Fruit fly (Drosophila melanogaster) whole organism, embryonic: ENCODE results near the gene CG14342.

Experiments used
- Aef1 ChIP-seq: fragments of 200-800 bp; sonication (Bioruptor generic); IDR thresholded peaks from 3 replicates; pipeline ENCODE4 v1.3.6; 2022; ENCODE audit warnings: missing biosample characterization, missing genetic modification characterization
- Blimp-1 ChIP-seq: fragments of 200-800 bp; sonication (Bioruptor generic); optimal IDR thresholded peaks from 3 replicates; lab custom pipeline; 2018; ENCODE audit warnings: missing biosample characterization, missing genetic modification characterization, mild to moderate bottlenecking, moderate library complexity, missing genetic modification reagents
- CG10267 ChIP-seq: fragments of 200-800 bp; sonication (Bioruptor generic); optimal IDR thresholded peaks from 2 replicates; lab custom pipeline; 2018; ENCODE audit warnings: missing biosample characterization, mild to moderate bottlenecking, missing genetic modification characterization, moderate library complexity
- CG10959 ChIP-seq: fragments of 200-800 bp; sonication (Bioruptor generic); IDR thresholded peaks from 2 replicates; pipeline ENCODE4 v1.3.6; 2022; ENCODE audit warnings: missing biosample characterization, missing genetic modification characterization
- CG10979 ChIP-seq: fragments of 200-800 bp; sonication (Bioruptor generic); optimal IDR thresholded peaks from 2 replicates; lab custom pipeline; 2018; ENCODE audit warnings: missing biosample characterization, mild to moderate bottlenecking, missing genetic modification characterization, moderate library complexity
- CG11093 ChIP-seq: fragments of 200-800 bp; sonication (Bioruptor generic); IDR thresholded peaks from 3 replicates; pipeline ENCODE4 v1.3.6; 2022; ENCODE audit warnings: missing biosample characterization, missing genetic modification characterization
- CG11398 ChIP-seq: fragments of 200-800 bp; sonication (Bioruptor generic); optimal IDR thresholded peaks from 2 replicates; lab custom pipeline; 2016; ENCODE audit warnings: missing biosample characterization, missing genetic modification characterization
- CG11504 ChIP-seq: fragments of 200-800 bp; sonication (Bioruptor generic); optimal IDR thresholded peaks from 3 replicates; lab custom pipeline; 2019; ENCODE audit warnings: missing biosample characterization, mild to moderate bottlenecking, missing genetic modification characterization, moderate library complexity
- CG13424 ChIP-seq: fragments of 200-800 bp; sonication (Bioruptor generic); optimal IDR thresholded peaks from 2 replicates; lab custom pipeline; 2019; ENCODE audit warnings: missing biosample characterization, mild to moderate bottlenecking, missing genetic modification characterization, moderate library complexity
- CG1602 ChIP-seq: fragments of 200-800 bp; sonication (Bioruptor generic); optimal IDR thresholded peaks from 3 replicates; lab custom pipeline; 2016; ENCODE audit warnings: missing biosample characterization, missing genetic modification characterization
- CG16815 ChIP-seq: fragments of 200-800 bp; sonication (Bioruptor generic); optimal IDR thresholded peaks from 3 replicates; lab custom pipeline; 2017; ENCODE audit warnings: missing biosample characterization, mild to moderate bottlenecking, missing genetic modification characterization
- CG17359 ChIP-seq: fragments of 200-800 bp; sonication (Bioruptor generic); optimal IDR thresholded peaks from 3 replicates; lab custom pipeline; 2018; ENCODE audit warnings: missing biosample characterization, mild to moderate bottlenecking, missing genetic modification characterization, moderate library complexity
- CG1832 ChIP-seq: fragments of 200-800 bp; sonication (Bioruptor generic); optimal IDR thresholded peaks from 2 replicates; lab custom pipeline; 2017; ENCODE audit warnings: missing biosample characterization, mild to moderate bottlenecking, missing genetic modification characterization, inconsistent platforms
- CG18599 ChIP-seq: fragments of 200-800 bp; sonication (Bioruptor generic); optimal IDR thresholded peaks from 3 replicates; lab custom pipeline; 2017; ENCODE audit warnings: missing biosample characterization, missing genetic modification characterization, mild to moderate bottlenecking, moderate library complexity, missing genetic modification reagents
- CG30431 ChIP-seq: fragments of 200-800 bp; sonication (Bioruptor generic); optimal IDR thresholded peaks from 2 replicates; lab custom pipeline; 2017; ENCODE audit warnings: missing biosample characterization, missing genetic modification characterization
- CG7839 ChIP-seq: fragments of 200-800 bp; sonication (Bioruptor generic); optimal IDR thresholded peaks from 3 replicates; lab custom pipeline; 2018; ENCODE audit warnings: missing biosample characterization, mild to moderate bottlenecking, missing genetic modification characterization, moderate library complexity
- Fer1 ChIP-seq: fragments of 200-800 bp; sonication (Bioruptor generic); optimal IDR thresholded peaks from 2 replicates; lab custom pipeline; 2017; ENCODE audit warnings: missing biosample characterization, mild to moderate bottlenecking, missing genetic modification characterization
- H2.0 ChIP-seq: fragments of 200-800 bp; sonication (Bioruptor generic); IDR thresholded peaks from 2 replicates; pipeline ENCODE4 v1.3.6; 2022; ENCODE audit warnings: missing biosample characterization, missing genetic modification characterization
- HLHmδ ChIP-seq: fragments of 200-800 bp; sonication (Bioruptor generic); optimal IDR thresholded peaks from 2 replicates; lab custom pipeline; 2018; ENCODE audit warnings: missing biosample characterization, mild to moderate bottlenecking, missing genetic modification characterization, moderate library complexity
- Hmx ChIP-seq: fragments of 200-800 bp; sonication (Bioruptor generic); optimal IDR thresholded peaks from 2 replicates; lab custom pipeline; 2016; ENCODE audit warnings: missing biosample characterization, missing genetic modification characterization
- Med ChIP-seq: fragments of 200-800 bp; sonication (Bioruptor generic); peaks from one replicate; lab custom pipeline; 2016; ENCODE audit warnings: missing biosample characterization, missing genetic modification characterization, mild to moderate bottlenecking, inconsistent platforms, moderate library complexity
- Nf-YC ChIP-seq: fragments of 200-800 bp; optimal IDR thresholded peaks from 3 replicates; lab custom pipeline; 2019; ENCODE audit warnings: missing biosample characterization, mild to moderate bottlenecking, missing genetic modification characterization, moderate library complexity
- PHDP ChIP-seq: fragments of 200-800 bp; sonication (Bioruptor generic); optimal IDR thresholded peaks from 3 replicates; lab custom pipeline; 2018; ENCODE audit warnings: missing biosample characterization, mild to moderate bottlenecking, missing genetic modification characterization, moderate library complexity
- Rfx ChIP-seq: fragments of 200-800 bp; sonication (Bioruptor generic); IDR thresholded peaks from 2 replicates; pipeline ENCODE4 v1.3.6; 2022; ENCODE audit warnings: missing biosample characterization, missing genetic modification characterization
- Sox102F ChIP-seq: fragments of 200-800 bp; sonication (Bioruptor generic); optimal IDR thresholded peaks from 2 replicates; lab custom pipeline; 2018; ENCODE audit warnings: missing biosample characterization, mild to moderate bottlenecking, missing genetic modification characterization, moderate library complexity
- Vsx1 ChIP-seq: fragments of 200-800 bp; sonication (Bioruptor generic); optimal IDR thresholded peaks from 2 replicates; lab custom pipeline; 2017; ENCODE audit warnings: missing biosample characterization, mild to moderate bottlenecking, missing genetic modification characterization, missing genetic modification reagents
- al ChIP-seq: fragments of 200-800 bp; sonication (Bioruptor generic); IDR thresholded peaks from 2 replicates; pipeline ENCODE4 v1.3.6; 2022; ENCODE audit warnings: missing biosample characterization, missing genetic modification characterization
- amos ChIP-seq: fragments of 200-800 bp; sonication (Bioruptor generic); IDR thresholded peaks from 2 replicates; pipeline ENCODE4 v1.3.6; 2022; ENCODE audit warnings: missing biosample characterization, missing genetic modification characterization; ENCODE audit not compliant: partially characterized antibody
- ci ChIP-seq: fragments of 200-800 bp; sonication (Bioruptor generic); IDR thresholded peaks from 3 replicates; pipeline ENCODE4 v1.3.6; 2022; ENCODE audit warnings: missing biosample characterization, missing genetic modification characterization
- fu2 ChIP-seq: fragments of 200-800 bp; sonication (Bioruptor generic); optimal IDR thresholded peaks from 2 replicates; lab custom pipeline; 2016; ENCODE audit warnings: missing biosample characterization, missing genetic modification characterization
- gem ChIP-seq: fragments of 200-800 bp; sonication (Bioruptor generic); optimal IDR thresholded peaks from 2 replicates; lab custom pipeline; 2019; ENCODE audit warnings: missing biosample characterization, mild to moderate bottlenecking, missing genetic modification characterization, moderate library complexity
- ken ChIP-seq: fragments of 200-800 bp; sonication (Bioruptor generic); IDR thresholded peaks from 3 replicates; pipeline ENCODE4 v1.3.6; 2022; ENCODE audit warnings: missing biosample characterization, missing genetic modification characterization
- lab ChIP-seq: fragments of 200-800 bp; sonication (Bioruptor generic); optimal IDR thresholded peaks from 3 replicates; lab custom pipeline; 2017; ENCODE audit warnings: missing biosample characterization, missing genetic modification characterization, mild to moderate bottlenecking, moderate library complexity, missing genetic modification reagents
- lmd ChIP-seq: fragments of 200-800 bp; sonication (Bioruptor generic); IDR thresholded peaks from 2 replicates; pipeline ENCODE4 v1.3.6; 2022; ENCODE audit warnings: missing biosample characterization, missing genetic modification characterization
- nmo ChIP-seq: fragments of 200-800 bp; sonication (Bioruptor generic); optimal IDR thresholded peaks from 2 replicates; lab custom pipeline; 2018; ENCODE audit warnings: missing biosample characterization, mild to moderate bottlenecking, missing genetic modification characterization, moderate library complexity
- otp ChIP-seq: fragments of 200-800 bp; sonication (Bioruptor generic); IDR thresholded peaks from 3 replicates; pipeline ENCODE4, ENCODE4 v1.3.6; 2022; ENCODE audit warnings: missing biosample characterization, missing genetic modification characterization
- pnt ChIP-seq: fragments of 200-800 bp; sonication (Bioruptor generic); optimal IDR thresholded peaks from 3 replicates; lab custom pipeline; 2016; ENCODE audit warnings: missing biosample characterization, missing genetic modification characterization
- pum ChIP-seq: fragments of 200-800 bp; sonication (Bioruptor generic); optimal IDR thresholded peaks from 2 replicates; lab custom pipeline; 2016; ENCODE audit warnings: missing biosample characterization, missing genetic modification characterization
- ranshi ChIP-seq: fragments of 200-800 bp; sonication (Bioruptor generic); IDR thresholded peaks from 2 replicates; pipeline ENCODE4 v1.3.6; 2022; ENCODE audit warnings: missing biosample characterization, missing genetic modification characterization
- row ChIP-seq: fragments of 200-800 bp; sonication (Bioruptor generic); IDR thresholded peaks from 3 replicates; pipeline ENCODE4 v1.3.6; 2022; ENCODE audit warnings: missing biosample characterization, missing genetic modification characterization
- ssp ChIP-seq: fragments of 200-800 bp; sonication (Bioruptor generic); IDR thresholded peaks from 2 replicates; pipeline ENCODE4 v1.3.6; 2022; ENCODE audit warnings: missing biosample characterization, missing genetic modification characterization
- wor ChIP-seq: fragments of 200-800 bp; sonication (Bioruptor generic); IDR thresholded peaks from 2 replicates; pipeline ENCODE4 v1.3.6; 2022; ENCODE audit warnings: missing biosample characterization, missing genetic modification characterization
- yki ChIP-seq: fragments of >200 bp; optimal IDR thresholded peaks from 3 replicates; lab custom pipeline; 2018
- zfh2 ChIP-seq: fragments of 200-800 bp; sonication (Bioruptor generic); optimal IDR thresholded peaks from 2 replicates; lab custom pipeline; 2016; ENCODE audit warnings: missing biosample characterization, missing genetic modification characterization

CG14342 gene

DNA sequence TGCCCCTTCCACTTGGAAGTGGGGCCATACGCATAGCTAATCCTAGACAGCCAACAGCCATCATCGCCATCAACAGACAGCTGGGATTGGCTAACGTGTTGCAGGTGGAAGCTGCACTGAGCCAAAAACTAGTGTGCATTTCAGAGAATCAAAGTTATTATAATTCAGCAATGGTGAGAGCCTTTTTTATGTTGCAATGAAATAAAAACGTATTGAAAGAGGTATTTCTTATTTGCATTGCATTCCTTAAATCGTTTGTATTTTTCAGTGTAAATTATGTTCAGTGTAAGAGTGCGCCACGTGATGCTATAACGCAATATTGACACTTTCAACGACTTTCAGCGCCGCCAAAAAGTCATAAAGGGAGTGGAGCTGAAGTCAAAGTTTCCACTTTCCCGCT is 9.6 kb downstream of the CG14342 start (continued):
- TF ChIP-seq amos (GFP tag; lab: Robert Waterston, UW) (no peak), CG13424 (tag; lab: Kevin White, UChicago) (peak; percentile 24), CG17359 (tag; lab: Kevin White, UChicago) (peak; percentile 38), row (GFP tag; lab: Robert Waterston, UW) (peak; percentile 35; the same call in 1 of the 3 replicates), pum (GFP tag; lab: Kevin White, UChicago) (no peak), CG7839 (tag; lab: Kevin White, UChicago) (peak; percentile 30), CG11093 (GFP tag; lab: Robert Waterston, UW) (no peak), CG11504 (tag; lab: Kevin White, UChicago) (peak; percentile 55), al (GFP tag; lab: Robert Waterston, UW) (no peak), HLHmδ (GFP tag; lab: Kevin White, UChicago) (no peak), zfh2 (GFP tag; lab: Kevin White, UChicago) (no peak), lab (peak; percentile 2), CG1602 (GFP tag; lab: Kevin White, UChicago) (no peak), Hmx (no peak), yki (lab: Kevin White, UChicago) (no peak), CG10267 (tag; lab: Kevin White, UChicago) (no peak), CG10979 (tag; lab: Kevin White, UChicago) (peak; percentile 26), ranshi (GFP tag; lab: Robert Waterston, UW) (0 out of 2 replicates have a peak, but pooled peaks have one; percentile 10), Blimp-1 (GFP tag; lab: Kevin White, UChicago) (peak; percentile 30), ci (GFP tag; lab: Robert Waterston, UW) (0 out of 3 replicates have a peak, but pooled peaks have one; percentile 45), Med (GFP tag; lab: Kevin White, UChicago) (peak; percentile 70), H2.0 (GFP tag; lab: Robert Waterston, UW) (0 out of 2 replicates have a peak, but pooled peaks have one; percentile 17), Nf-YC (tag; lab: Kevin White, UChicago) (peak; percentile 15), Fer1 (peak; percentile 41), CG10959 (no peak), wor (GFP tag; lab: Robert Waterston, UW) (no peak), Sox102F (GFP tag; lab: Kevin White, UChicago) (peak; percentile 52), Vsx1 (GFP tag; lab: Kevin White, UChicago) (no peak), gem (tag; lab: Kevin White, UChicago) (peak; percentile 48), ssp (no peak), lmd (GFP tag; lab: Robert Waterston, UW) (no peak), CG1832 (no peak), fu2 (no peak), pnt (GFP tag; lab: Kevin White, UChicago) (no peak), Aef1 (GFP tag; lab: Robert Waterston, UW) (no peak), CG11398 (GFP tag; lab: Kevin White, UChicago) (no peak), ken (GFP tag; lab: Robert Waterston, UW) (peak; percentile 30; the same call in 1 of the 3 replicates), nmo (GFP tag; lab: Kevin White, UChicago) (no peak), Rfx (GFP tag; lab: Robert Waterston, UW) (no peak), CG16815 (GFP tag; lab: Kevin White, UChicago) (no peak), CG18599 (GFP tag; lab: Kevin White, UChicago) (peak; percentile 33), CG30431 (no peak), otp (GFP tag; lab: Robert Waterston, UW) (no peak), PHDP (tag; lab: Kevin White, UChicago) (peak; percentile 19)
